Worm (Caenorhabditis elegans) whole organism, L4 larva: ENCODE results near the gene sma-6.

Experiments
- F49E8.2 ChIP-seq: sonication (generic microtip); optimal IDR thresholded peaks from 2 replicates; lab custom pipeline; 2016; ENCODE audit warnings: missing compliant biosample characterization, mild to moderate bottlenecking, missing genetic modification characterization, borderline replicate concordance
- fos-1 ChIP-seq: fragments of 150-350 bp; optimal IDR thresholded peaks from 2 replicates; lab custom pipeline; 2014; ENCODE audit warnings: missing biosample characterization, missing genetic modification characterization
- hlh-30 ChIP-seq: sonication (generic microtip); optimal IDR thresholded peaks from 2 replicates; lab custom pipeline; 2017; ENCODE audit warnings: antibody characterized with exemption, mild to moderate bottlenecking, missing genetic modification characterization, missing compliant biosample characterization; ENCODE audit not compliant: insufficient read depth
- rbr-2 ChIP-seq: sonication (generic microtip); optimal IDR thresholded peaks from 2 replicates; lab custom pipeline; 2016; ENCODE audit warnings: missing genotype, missing genetic modification characterization, missing compliant biosample characterization

- TF ChIP-seq hlh-30 (no peak), fos-1 (tag; lab: Kevin White, UChicago) (no peak), F49E8.2 (tag; lab: Kevin White, UChicago) (no peak), rbr-2 (no peak)
These were observed 41.0 kb downstream of the sma-6 start, which contains the start of the genes ani-2 and clec-88 for ce11 chrII:6365237-6365815.
